Fruit fly (Drosophila melanogaster): Measurements from ENCODE around the gene mRpL45.

- TF ChIP-seq CG17568 (GFP tag; optimal IDR thresholded peaks at IDR 0.05) (no peak), CG15601 (tag; optimal IDR thresholded peaks at IDR 0.05) (no peak), bcd (GFP tag; optimal IDR thresholded peaks at IDR 0.05) (no peak)
Observed at dm6 chr3R:22569888-22570287, 48.4 kb upstream of the mRpL45 start, which contains the start of gene CG33110.
